Fruit fly (Drosophila melanogaster): ENCODE data around the gene Pus1.

DNA sequence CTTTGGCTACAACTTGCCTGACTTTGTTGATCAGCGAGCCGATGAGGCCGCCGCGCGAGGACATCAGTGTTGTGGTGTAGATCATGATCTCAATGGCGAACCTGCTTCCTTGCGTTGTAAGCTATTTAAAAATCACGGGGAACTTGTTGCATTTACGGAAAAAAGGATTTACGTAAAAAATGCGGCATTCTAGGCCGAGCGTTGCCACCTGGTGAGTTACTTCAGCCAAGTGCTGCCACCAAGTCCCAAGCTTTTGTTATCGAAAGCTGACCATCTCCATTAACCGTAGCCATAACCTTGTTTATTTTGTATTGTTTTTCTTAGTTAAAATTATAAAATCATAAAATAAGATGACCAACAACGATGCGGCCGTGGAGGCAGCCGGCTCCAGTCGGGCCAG lies 15.7 kb downstream of the Pus1 start, which contains the start of the genes TFAM and CG5412:
- TF ChIP-seq stwl (tag; optimal IDR thresholded peaks at IDR 0.05) (peak; percentile 55), Fer2 (tag; optimal IDR thresholded peaks at IDR 0.05) (no peak), CG16863 (GFP tag; optimal IDR thresholded peaks at IDR 0.05) (no peak), salm (tag; optimal IDR thresholded peaks at IDR 0.05) (no peak), Ets97D (GFP tag; optimal IDR thresholded peaks at IDR 0.05) (no peak), cg (GFP tag; optimal IDR thresholded peaks at IDR 0.05) (no peak), CG15011 (GFP tag; optimal IDR thresholded peaks at IDR 0.05) (no peak), gcm2 (GFP tag; optimal IDR thresholded peaks at IDR 0.05) (no peak), Hmr (GFP tag; optimal IDR thresholded peaks at IDR 0.05) (no peak)

Measured in whole organism, embryonic.